Worm (Caenorhabditis elegans): ENCODE measurements around the gene K11H12.7.

The K11H12.7 gene

ce11 chrIV:625947-626548 is 39.3 kb upstream of the K11H12.7 start (continued):
- TF ChIP-seq nhr-41 (GFP tag; IDR thresholded peaks at IDR 0.05) = no peak
- TF ChIP-seq daf-16 (GFP tag; optimal IDR thresholded peaks at IDR 0.05) = peak in 1 of 2 experiments; percentile 36
- TF ChIP-seq daf-16 (tag; optimal IDR thresholded peaks at IDR 0.05) = peak; percentile 43

ce11 chrIV:627237-627636 is 38.1 kb upstream of the K11H12.7 start, which contains the start of gene nhr-76:
TSS of gene nhr-76 (plus strand) at chrIV:627537.
- no peak for TF ChIP-seq spr-3 (GFP tag; optimal IDR thresholded peaks at IDR 0.05)
- no peak for TF ChIP-seq nhr-48 (tag; optimal IDR thresholded peaks at IDR 0.05)
- no peak for TF ChIP-seq madf-5 (GFP tag; IDR thresholded peaks at IDR 0.05)
- TF ChIP-seq mdt-29 (GFP tag; IDR thresholded peaks at IDR 0.05) = no peak
- no peak for TF ChIP-seq nhr-41 (GFP tag; IDR thresholded peaks at IDR 0.05)
- TF ChIP-seq lin-38 (GFP tag; IDR thresholded peaks at IDR 0.05) = no peak
- TF ChIP-seq Y75B8A.6 (GFP tag; IDR thresholded peaks at IDR 0.05) = no peak
- TF ChIP-seq nhr-11 (tag; optimal IDR thresholded peaks at IDR 0.05) = no peak
- TF ChIP-seq zag-1 (tag; optimal IDR thresholded peaks at IDR 0.05) = no peak
- no peak for TF ChIP-seq aly-2 (tag; optimal IDR thresholded peaks at IDR 0.05)
- no peak for TF ChIP-seq ctbp-1 (GFP tag; IDR thresholded peaks at IDR 0.05)
- TF ChIP-seq mes-2 (tag; optimal IDR thresholded peaks at IDR 0.05; ENCODE audit: poor library complexity, severe bottlenecking) = no peak
- TF ChIP-seq hlh-30 (tag; optimal IDR thresholded peaks at IDR 0.05; ENCODE audit: insufficient read depth) = no peak
- no peak for TF ChIP-seq nhr-6 (tag; optimal IDR thresholded peaks at IDR 0.05)
- TF ChIP-seq nhr-28 (tag; optimal IDR thresholded peaks at IDR 0.05) = no peak
- TF ChIP-seq attf-4 (tag; optimal IDR thresholded peaks at IDR 0.05) = no peak
- TF ChIP-seq dpl-1 (GFP tag; optimal IDR thresholded peaks at IDR 0.05) = no peak
- TF ChIP-seq dmd-9 (GFP tag; IDR thresholded peaks at IDR 0.05) = no peak

- TF ChIP-seq egl-43 (GFP tag; IDR thresholded peaks at IDR 0.05) = no peak
- no peak for TF ChIP-seq Y5F2A.4 (GFP tag; optimal IDR thresholded peaks at IDR 0.05)
- peak; percentile 95 for TF ChIP-seq aha-1 (tag)
- no peak for TF ChIP-seq unc-39 (tag; optimal IDR thresholded peaks at IDR 0.05)
- no peak for TF ChIP-seq Y75B8A.6 (GFP tag; IDR thresholded peaks at IDR 0.05)
- no peak for TF ChIP-seq ceh-44 (GFP tag; IDR thresholded peaks at IDR 0.05)
- no peak for TF ChIP-seq tra-1 (GFP tag; IDR thresholded peaks at IDR 0.05)
- peak in 1 of 2 experiments; percentile 46 for TF ChIP-seq unc-62 (GFP tag; optimal IDR thresholded peaks at IDR 0.05 in 1 of 2)
- TF ChIP-seq unc-62 (tag; optimal IDR thresholded peaks at IDR 0.05) = no peak
Observed at ce11 chrIV:630598-630997, 34.7 kb upstream of the K11H12.7 start.

- peak; percentile 20 for TF ChIP-seq hlh-11 (tag; optimal IDR thresholded peaks at IDR 0.05)
- peak; percentile 74 for TF ChIP-seq dmd-6 (GFP tag; IDR thresholded peaks at IDR 0.05)
- no peak for TF ChIP-seq nhr-25 (tag; optimal IDR thresholded peaks at IDR 0.05; ENCODE audit: borderline replicate concordance, insufficient read depth)
- TF ChIP-seq ztf-7 (tag; optimal IDR thresholded peaks at IDR 0.05) = no peak
- no peak for TF ChIP-seq gei-8 (GFP tag; optimal IDR thresholded peaks at IDR 0.05)
- TF ChIP-seq snpc-1.2 (GFP tag; IDR thresholded peaks at IDR 0.05) = no peak
- TF ChIP-seq madf-9 (GFP tag; conservative IDR thresholded peaks at IDR 0.05) = 0 out of 2 replicates have a peak, but pooled peaks have one; percentile 13
- TF ChIP-seq lsy-2 (tag; optimal IDR thresholded peaks at IDR 0.05) = no peak
- TF ChIP-seq D1046.2 (GFP tag; IDR thresholded peaks at IDR 0.05) = 0 out of 2 replicates have a peak, but pooled peaks have one; percentile 23
- TF ChIP-seq daf-16 (GFP tag; optimal IDR thresholded peaks at IDR 0.05) = no peak
- peak; percentile 42 for TF ChIP-seq daf-16 (tag; optimal IDR thresholded peaks at IDR 0.05)
- no peak for TF ChIP-seq ceh-20 (GFP tag; IDR thresholded peaks at IDR 0.05)
- no peak for TF ChIP-seq ceh-28 (tag; optimal IDR thresholded peaks at IDR 0.05)
- no peak for TF ChIP-seq nhr-28 (tag; optimal IDR thresholded peaks at IDR 0.05)
Observed at ce11 chrIV:631869-632268, 33.5 kb upstream of the K11H12.7 start.

Measured in whole organism, L4 larva.